Fruit fly (Drosophila melanogaster) whole organism, prepupa: ENCODE results near the gene CG12010.

Source experiments
- CG10631 ChIP-seq: fragments of 200-800 bp; sonication (Bioruptor generic); optimal IDR thresholded peaks from 2 replicates; lab custom pipeline; 2016; ENCODE audit warnings: missing biosample characterization, missing genetic modification characterization
- CG11294 ChIP-seq: fragments of 200-800 bp; sonication (Bioruptor generic); IDR thresholded peaks from 2 replicates; pipeline ENCODE4 v1.3.6; 2022; ENCODE audit warnings: missing biosample characterization, missing genetic modification characterization
- CG11762 ChIP-seq: fragments of 200-800 bp; sonication (Bioruptor generic); optimal IDR thresholded peaks from 3 replicates; lab custom pipeline; 2016; ENCODE audit warnings: missing biosample characterization, missing genetic modification characterization; ENCODE audit not compliant: insufficient read depth
- CG11902 ChIP-seq: fragments of 200-800 bp; sonication (Bioruptor generic); optimal IDR thresholded peaks from 3 replicates; lab custom pipeline; 2016; ENCODE audit warnings: missing biosample characterization, missing genetic modification characterization
- CG15336 ChIP-seq: fragments of 200-800 bp; sonication (Bioruptor generic); IDR thresholded peaks from 2 replicates; pipeline ENCODE4 v1.3.6; 2022; ENCODE audit warnings: missing biosample characterization, missing genetic modification characterization
- CG1621 ChIP-seq: fragments of 200-800 bp; sonication (Bioruptor generic); optimal IDR thresholded peaks from 3 replicates; lab custom pipeline; 2018; ENCODE audit warnings: missing biosample characterization, mild to moderate bottlenecking, missing genetic modification characterization
- CG32006 ChIP-seq: fragments of 200-800 bp; sonication (Bioruptor generic); optimal IDR thresholded peaks from 3 replicates; lab custom pipeline; 2017; ENCODE audit warnings: missing biosample characterization, mild to moderate bottlenecking, missing genetic modification characterization
- CG6163 ChIP-seq: fragments of 200-800 bp; sonication (Bioruptor generic); IDR thresholded peaks from 3 replicates; pipeline ENCODE4 v1.3.6; 2022; ENCODE audit warnings: missing biosample characterization, missing genetic modification characterization
- CG6276 ChIP-seq: fragments of 200-800 bp; sonication (Bioruptor generic); optimal IDR thresholded peaks from 2 replicates; lab custom pipeline; 2017; ENCODE audit warnings: missing biosample characterization, mild to moderate bottlenecking, missing genetic modification characterization
- CG6792 ChIP-seq: fragments of 200-800 bp; sonication (Bioruptor generic); optimal IDR thresholded peaks from 3 replicates; lab custom pipeline; 2016; ENCODE audit warnings: missing biosample characterization, missing genetic modification characterization
- CG6808 ChIP-seq: fragments of 200-800 bp; sonication (Bioruptor generic); optimal IDR thresholded peaks from 3 replicates; lab custom pipeline; 2017; ENCODE audit warnings: missing biosample characterization, missing genetic modification characterization, mild to moderate bottlenecking, moderate library complexity, missing genetic modification reagents
- CG6854 ChIP-seq: fragments of 200-800 bp; sonication (Bioruptor generic); optimal IDR thresholded peaks from 2 replicates; lab custom pipeline; 2017; ENCODE audit warnings: missing biosample characterization, mild to moderate bottlenecking, missing genetic modification characterization
- CG8119 ChIP-seq: fragments of 200-800 bp; sonication (Bioruptor generic); IDR thresholded peaks from 3 replicates; pipeline ENCODE4 v1.3.6; 2022; ENCODE audit warnings: missing biosample characterization, missing genetic modification characterization
- CG8319 ChIP-seq: fragments of 200-800 bp; sonication (Bioruptor generic); optimal IDR thresholded peaks from 3 replicates; lab custom pipeline; 2016; ENCODE audit warnings: missing biosample characterization, missing genetic modification characterization
- CG8632 ChIP-seq: fragments of 200-800 bp; sonication (Bioruptor generic); optimal IDR thresholded peaks from 3 replicates; lab custom pipeline; 2016; ENCODE audit warnings: missing biosample characterization, missing genetic modification characterization
- CG9139 ChIP-seq: fragments of 200-800 bp; sonication (Bioruptor generic); optimal IDR thresholded peaks from 3 replicates; lab custom pipeline; 2017; ENCODE audit warnings: missing biosample characterization, mild to moderate bottlenecking, missing genetic modification characterization
- Eip78C ChIP-seq: fragments of 200-800 bp; sonication (Bioruptor generic); peaks from one replicate; lab custom pipeline; 2016; ENCODE audit warnings: missing biosample characterization, missing genetic modification characterization
- Eip93F ChIP-seq: fragments of 200-800 bp; sonication (Bioruptor generic); optimal IDR thresholded peaks from 2 replicates; lab custom pipeline; 2016; ENCODE audit warnings: missing biosample characterization, mild to moderate bottlenecking, missing genetic modification characterization
- Gug ChIP-seq: fragments of 200-800 bp; sonication (Bioruptor generic); IDR thresholded peaks from 2 replicates; pipeline ENCODE4 v1.3.6; 2022; ENCODE audit warnings: missing biosample characterization, missing genetic modification characterization
- Smox ChIP-seq: fragments of 200-800 bp; sonication (Bioruptor generic); optimal IDR thresholded peaks from 3 replicates; lab custom pipeline; 2016; ENCODE audit warnings: missing biosample characterization, missing genetic modification characterization
- Sox102F ChIP-seq: fragments of 200-800 bp; sonication (Bioruptor generic); optimal IDR thresholded peaks from 2 replicates; lab custom pipeline; 2016; ENCODE audit warnings: missing biosample characterization, mild to moderate bottlenecking, missing genetic modification characterization
- Sox14 ChIP-seq: fragments of 200-800 bp; sonication (Bioruptor generic); optimal IDR thresholded peaks from 3 replicates; lab custom pipeline; 2016; ENCODE audit warnings: missing biosample characterization, missing genetic modification characterization
- eg ChIP-seq: fragments of 200-800 bp; sonication (Bioruptor generic); IDR thresholded peaks from 3 replicates; pipeline ENCODE4 v1.3.6; 2022; ENCODE audit warnings: missing biosample characterization, missing genetic modification characterization
- fkh ChIP-seq: fragments of 200-800 bp; sonication (Bioruptor generic); optimal IDR thresholded peaks from 3 replicates; lab custom pipeline; 2017; ENCODE audit warnings: missing biosample characterization, mild to moderate bottlenecking, missing genetic modification characterization, moderate library complexity
- salr ChIP-seq, 2 experiments: fragments of 200-800 bp; sonication (Bioruptor generic); optimal IDR thresholded peaks; 3 replicates each; lab custom pipeline; 2016 to 2018; ENCODE audit warnings: missing biosample characterization in 2 of 2, missing genetic modification characterization in 2 of 2, mild to moderate bottlenecking in 1 of 2
- spab ChIP-seq: fragments of 200-800 bp; sonication (Bioruptor generic); optimal IDR thresholded peaks from 2 replicates; lab custom pipeline; 2017; ENCODE audit warnings: missing biosample characterization, mild to moderate bottlenecking, missing genetic modification characterization, missing genetic modification reagents
- ss ChIP-seq, 2 experiments: fragments of 200-800 bp; sonication (Bioruptor generic); optimal IDR thresholded peaks; 2 replicates in 1 of 2; 3 replicates in 1 of 2; lab custom pipeline; 2017 to 2018; ENCODE audit warnings: mild to moderate bottlenecking in 2 of 2, missing biosample characterization in 2 of 2, missing genetic modification characterization in 2 of 2, moderate library complexity in 1 of 2
- svp ChIP-seq: fragments of 200-800 bp; sonication (Bioruptor generic); peaks from one replicate; lab custom pipeline; 2016; ENCODE audit warnings: missing biosample characterization, missing genetic modification characterization
- vri ChIP-seq: fragments of 200-800 bp; sonication (Bioruptor generic); optimal IDR thresholded peaks from 3 replicates; lab custom pipeline; 2016; ENCODE audit warnings: missing biosample characterization, mild to moderate bottlenecking, missing genetic modification characterization

Gene CG12010

DNA sequence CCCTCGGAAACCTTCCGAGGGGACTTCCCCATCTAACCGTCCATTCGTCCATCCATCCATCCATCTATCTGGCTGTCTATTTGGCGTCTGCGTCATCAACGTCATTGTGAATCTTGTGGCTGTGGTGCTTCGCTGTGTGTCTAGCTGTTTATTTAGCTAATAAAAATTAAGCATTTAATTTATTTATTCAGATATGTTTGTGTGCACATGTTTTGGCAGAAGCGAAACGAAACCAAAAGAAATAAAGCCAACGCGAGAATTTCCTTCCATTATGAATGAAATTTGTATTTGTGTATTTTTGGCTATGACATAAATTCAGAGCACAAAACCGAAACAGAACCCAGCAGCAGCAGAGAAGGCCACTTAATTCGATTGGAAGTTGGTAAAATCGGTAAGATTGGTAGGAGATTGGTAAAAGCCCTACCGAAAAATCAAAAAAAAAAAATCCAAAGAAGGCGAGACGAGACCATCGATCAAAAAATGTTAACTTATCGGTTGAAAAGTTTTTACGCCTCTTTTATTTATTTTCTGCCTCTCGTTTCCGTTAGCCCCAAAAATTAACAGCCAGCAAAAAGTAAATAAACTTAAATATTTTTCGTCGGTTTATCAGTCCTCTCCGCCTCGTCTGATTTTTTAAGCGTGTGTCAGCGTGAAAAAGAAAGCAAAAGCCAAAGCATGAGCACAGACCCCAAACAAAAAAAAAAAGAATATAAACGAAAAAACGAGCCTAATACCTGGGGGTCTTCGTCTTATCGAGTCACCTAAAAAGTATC, 40.9 kb downstream of the CG12010 start:
- TF ChIP-seq Sox14 (GFP tag; lab: Kevin White, UChicago) (no peak), CG11762 (GFP tag; lab: Kevin White, UChicago) (no peak), CG8319 (no peak), CG9139 (GFP tag; lab: Kevin White, UChicago) (no peak), fkh (peak; percentile 52), CG11902 (GFP tag; lab: Kevin White, UChicago) (no peak), Smox (GFP tag; lab: Kevin White, UChicago) (no peak), CG6808 (GFP tag; lab: Kevin White, UChicago) (no peak), svp (GFP tag; lab: Kevin White, UChicago) (peak; percentile 56), salr (GFP tag; optimal IDR thresholded peaks at IDR 0.05; lab: Kevin White, UChicago) (no peak)
- TF ChIP-seq, all 60 proteins: peak for 2

DNA sequence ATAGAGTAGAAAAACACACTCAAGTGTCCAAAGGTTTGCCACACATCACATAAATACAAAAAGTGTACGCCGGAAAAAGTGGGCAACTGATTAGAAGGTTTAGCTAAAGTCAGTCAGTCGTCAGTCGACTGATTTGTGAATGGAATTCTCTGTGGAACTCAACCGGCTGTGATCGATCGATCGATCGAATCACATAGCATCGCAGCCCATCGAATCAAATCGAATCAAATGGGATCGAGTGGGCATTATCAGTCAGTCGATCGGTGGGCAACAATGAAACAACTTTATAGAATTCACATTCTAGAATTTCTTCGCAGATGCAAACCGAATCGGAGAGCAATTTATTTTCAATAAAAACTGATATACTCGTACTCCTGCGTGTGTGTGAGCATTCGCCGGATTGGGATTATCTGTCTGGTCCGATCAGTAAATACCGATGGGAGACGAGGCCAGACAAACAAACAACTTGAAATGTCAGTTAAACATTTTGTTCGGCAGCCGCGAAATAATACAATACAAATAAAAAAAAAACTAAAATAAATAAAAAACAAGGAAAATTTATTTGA, 41.6 kb downstream of the CG12010 start:
- TF ChIP-seq Eip78C (GFP tag; lab: Kevin White, UChicago): peak; percentile 6
- peak; percentile 39 for TF ChIP-seq fkh
- TF ChIP-seq svp (GFP tag; lab: Kevin White, UChicago): peak; percentile 30
- TF ChIP-seq eg (GFP tag; lab: Robert Waterston, UW): no peak

DNA sequence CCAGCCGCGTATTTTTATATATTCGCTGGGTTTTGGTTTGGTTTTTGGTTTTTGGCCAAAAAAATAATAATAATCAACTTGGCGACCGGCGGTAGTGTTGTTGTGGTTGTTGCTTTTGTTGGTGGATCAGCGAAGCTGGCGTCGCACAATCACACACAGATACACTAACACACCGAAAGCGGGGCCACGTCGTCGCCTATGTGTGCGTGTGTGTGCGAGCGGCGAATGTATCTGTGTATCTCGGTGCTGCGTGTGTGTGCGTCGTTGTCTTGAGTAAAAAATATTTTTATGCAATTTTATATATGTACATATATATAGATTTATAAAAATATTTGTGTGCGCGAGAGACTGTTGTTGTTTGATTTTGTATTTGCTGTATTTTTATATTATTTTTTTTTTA, 43.0 kb downstream of the CG12010 start:
- TF ChIP-seq Eip78C (GFP tag; lab: Kevin White, UChicago) (peak; percentile 1), eg (GFP tag; lab: Robert Waterston, UW) (peak; percentile 40; the same call in 2 of the 3 replicates), ss (GFP tag; optimal IDR thresholded peaks at IDR 0.05; lab: Kevin White, UChicago) (peak in 1 of 2 experiments; percentile 5), CG32006 (GFP tag; lab: Kevin White, UChicago) (no peak), vri (GFP tag; lab: Kevin White, UChicago) (peak; percentile 74), CG15336 (GFP tag; lab: Robert Waterston, UW) (peak; percentile 30; the same call in 1 of the 2 replicates), CG6792 (GFP tag; lab: Kevin White, UChicago) (no peak), CG11294 (GFP tag; lab: Robert Waterston, UW) (no peak), CG10631 (GFP tag; lab: Kevin White, UChicago) (no peak), CG8119 (GFP tag; lab: Robert Waterston, UW) (peak; percentile 38; the same call in 2 of the 3 replicates), CG6276 (GFP tag; lab: Kevin White, UChicago) (peak; percentile 57), svp (GFP tag; lab: Kevin White, UChicago) (peak; percentile 63), CG6163 (GFP tag; lab: Robert Waterston, UW) (peak; percentile 42; the same call in 1 of the 3 replicates), fkh (peak; percentile 20), CG1621 (tag; lab: Kevin White, UChicago) (peak; percentile 6), Eip93F (no peak)

DNA sequence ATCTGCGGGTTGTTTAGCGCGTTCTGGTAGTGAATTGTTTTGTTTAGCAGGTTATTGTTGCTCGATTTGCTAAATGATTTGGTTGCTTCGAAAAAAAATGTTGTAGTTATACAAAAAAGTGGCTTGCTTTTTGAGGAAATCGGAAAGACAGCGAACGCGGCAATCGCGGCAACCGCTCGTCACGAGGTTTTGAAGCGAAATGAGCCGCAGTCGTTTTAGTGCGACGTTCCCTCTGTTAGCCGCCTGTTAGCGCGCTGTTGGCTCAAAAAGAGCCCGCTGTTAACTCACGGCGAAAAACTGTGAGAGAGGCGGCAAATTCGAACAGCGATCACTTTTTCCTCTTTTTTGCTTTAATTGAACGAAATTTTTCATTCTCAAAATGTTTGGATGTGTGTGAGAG, 43.7 kb downstream of the CG12010 start:
- TF ChIP-seq spab (GFP tag; lab: Kevin White, UChicago) (no peak), eg (GFP tag; lab: Robert Waterston, UW) (peak; percentile 45; the same call in 1 of the 3 replicates), Gug (GFP tag; lab: Robert Waterston, UW) (no peak), Eip78C (GFP tag; lab: Kevin White, UChicago) (peak; percentile 77), CG8632 (GFP tag; lab: Kevin White, UChicago) (no peak), CG6163 (GFP tag; lab: Robert Waterston, UW) (peak; percentile 53; the same call in 2 of the 3 replicates), CG6854 (GFP tag; lab: Kevin White, UChicago) (no peak), Sox102F (GFP tag; lab: Kevin White, UChicago) (peak; percentile 26)
